Fruit fly (Drosophila melanogaster) whole organism, embryonic: ENCODE data around the gene CaMKII.

Experiments used
- Aef1 ChIP-seq: fragments of 200-800 bp; sonication (Bioruptor generic); IDR thresholded peaks from 3 replicates; pipeline ENCODE4 v1.3.6; 2022; ENCODE audit warnings: missing biosample characterization, missing genetic modification characterization
- Antp ChIP-seq: fragments of 200-800 bp; sonication (Bioruptor generic); optimal IDR thresholded peaks from 3 replicates; lab custom pipeline; 2016; ENCODE audit warnings: missing biosample characterization, missing genetic modification characterization
- Atf-2 ChIP-seq: fragments of 200-800 bp; sonication (Bioruptor generic); optimal IDR thresholded peaks from 2 replicates; lab custom pipeline; 2016; ENCODE audit warnings: missing biosample characterization, missing genetic modification characterization
- Awh ChIP-seq: fragments of 200-800 bp; sonication (Bioruptor generic); IDR thresholded peaks from 2 replicates; pipeline ENCODE4, ENCODE4 v1.3.6; 2022; ENCODE audit warnings: missing biosample characterization, missing genetic modification characterization
- B-H1 ChIP-seq: fragments of 200-800 bp; sonication (Bioruptor generic); IDR thresholded peaks from 3 replicates; pipeline ENCODE4 v1.3.6; 2022; ENCODE audit warnings: missing biosample characterization, missing genetic modification characterization
- Bteb2 ChIP-seq: fragments of 200-800 bp; sonication (Bioruptor generic); optimal IDR thresholded peaks from 2 replicates; lab custom pipeline; 2016; ENCODE audit warnings: missing biosample characterization, missing genetic modification characterization
- CG10565 ChIP-seq: fragments of 200-800 bp; sonication (Bioruptor generic); optimal IDR thresholded peaks from 3 replicates; lab custom pipeline; 2016; ENCODE audit warnings: missing biosample characterization, mild to moderate bottlenecking, missing genetic modification characterization
- CG13296 ChIP-seq: fragments of 200-800 bp; sonication (Bioruptor generic); optimal IDR thresholded peaks from 3 replicates; lab custom pipeline; 2018; ENCODE audit warnings: missing biosample characterization, mild to moderate bottlenecking, missing genetic modification characterization
- CG13624 ChIP-seq: fragments of 200-800 bp; sonication (Bioruptor generic); optimal IDR thresholded peaks from 2 replicates; lab custom pipeline; 2016; ENCODE audit warnings: missing biosample characterization, missing genetic modification characterization
- CG13894 ChIP-seq: fragments of 200-800 bp; sonication (Bioruptor generic); optimal IDR thresholded peaks from 3 replicates; lab custom pipeline; 2018; ENCODE audit warnings: missing biosample characterization, mild to moderate bottlenecking, missing genetic modification characterization, moderate library complexity
- CG1603 ChIP-seq: fragments of 200-800 bp; sonication (Bioruptor generic); optimal IDR thresholded peaks from 2 replicates; lab custom pipeline; 2019; ENCODE audit warnings: missing biosample characterization, mild to moderate bottlenecking, missing genetic modification characterization, moderate library complexity
- CG18764 ChIP-seq: fragments of 200-800 bp; sonication (Bioruptor generic); optimal IDR thresholded peaks from 3 replicates; lab custom pipeline; 2016; ENCODE audit warnings: missing biosample characterization, missing genetic modification characterization
- CG2129 ChIP-seq: fragments of 200-800 bp; sonication (Bioruptor generic); IDR thresholded peaks from 2 replicates; pipeline ENCODE4 v1.3.6; 2022; ENCODE audit warnings: missing biosample characterization, missing genetic modification characterization; ENCODE audit not compliant: partially characterized antibody
- CG2875 ChIP-seq: fragments of 200-800 bp; sonication (Bioruptor generic); optimal IDR thresholded peaks from 2 replicates; lab custom pipeline; 2017; ENCODE audit warnings: missing biosample characterization, mild to moderate bottlenecking, missing genetic modification characterization, missing genetic modification reagents
- CG31365 ChIP-seq: fragments of 200-800 bp; sonication (Bioruptor generic); optimal IDR thresholded peaks from 2 replicates; lab custom pipeline; 2018; ENCODE audit warnings: missing biosample characterization, mild to moderate bottlenecking, missing genetic modification characterization
- CG6272 ChIP-seq: fragments of 200-800 bp; sonication (Bioruptor generic); IDR thresholded peaks from 2 replicates; pipeline ENCODE4 v1.3.6; 2022; ENCODE audit warnings: missing biosample characterization, missing genetic modification characterization
- CG8359 ChIP-seq: fragments of 200-800 bp; sonication (Bioruptor generic); optimal IDR thresholded peaks from 2 replicates; lab custom pipeline; 2017; ENCODE audit warnings: missing biosample characterization, mild to moderate bottlenecking, missing genetic modification characterization, borderline replicate concordance
- CG9215 ChIP-seq: fragments of 200-800 bp; sonication (Bioruptor generic); IDR thresholded peaks from 2 replicates; pipeline ENCODE4 v1.3.6; 2022; ENCODE audit warnings: missing biosample characterization, missing genetic modification characterization
- CG9437 ChIP-seq: fragments of 200-800 bp; sonication (Bioruptor generic); optimal IDR thresholded peaks from 2 replicates; lab custom pipeline; 2018; ENCODE audit warnings: missing biosample characterization, mild to moderate bottlenecking, missing genetic modification characterization
- CoRest ChIP-seq: fragments of 200-800 bp; sonication (Bioruptor generic); optimal IDR thresholded peaks from 3 replicates; lab custom pipeline; 2018; ENCODE audit warnings: missing biosample characterization, mild to moderate bottlenecking, missing genetic modification characterization, moderate library complexity
- Dref ChIP-seq: fragments of 200-800 bp; sonication (Bioruptor generic); IDR thresholded peaks from 2 replicates; pipeline ENCODE4 v1.3.6; 2022; ENCODE audit warnings: missing biosample characterization, missing genetic modification characterization
- Drgx ChIP-seq: fragments of 200-800 bp; sonication (Bioruptor generic); IDR thresholded peaks from 2 replicates; pipeline ENCODE4 v1.3.6; 2022; ENCODE audit warnings: missing biosample characterization, missing genetic modification characterization
- E2f1 ChIP-seq: fragments of 200-800 bp; sonication (Bioruptor generic); IDR thresholded peaks from 2 replicates; pipeline ENCODE4 v1.3.6; 2022; ENCODE audit warnings: missing biosample characterization, missing genetic modification characterization
- Elba2 ChIP-seq: fragments of 200-800 bp; sonication (Bioruptor generic); optimal IDR thresholded peaks from 3 replicates; lab custom pipeline; 2016; ENCODE audit warnings: missing biosample characterization, missing genetic modification characterization
- Ets97D ChIP-seq: fragments of 200-800 bp; sonication (Bioruptor generic); optimal IDR thresholded peaks from 3 replicates; lab custom pipeline; 2016; ENCODE audit warnings: missing biosample characterization, missing genetic modification characterization
- Fer3 ChIP-seq: fragments of 200-800 bp; sonication (Bioruptor generic); optimal IDR thresholded peaks from 2 replicates; lab custom pipeline; 2018; ENCODE audit warnings: missing biosample characterization, mild to moderate bottlenecking, missing genetic modification characterization, moderate library complexity
- HLH54F ChIP-seq: fragments of 200-800 bp; sonication (Bioruptor generic); optimal IDR thresholded peaks from 3 replicates; lab custom pipeline; 2016; ENCODE audit warnings: missing biosample characterization, missing genetic modification characterization
- Lpt ChIP-seq: fragments of >200 bp; optimal IDR thresholded peaks from 2 replicates; lab custom pipeline; 2018; ENCODE audit warnings: missing biosample characterization, missing genetic modification characterization
- MTF-1 ChIP-seq: fragments of 200-800 bp; sonication (Bioruptor generic); optimal IDR thresholded peaks from 2 replicates; lab custom pipeline; 2018; ENCODE audit warnings: missing biosample characterization, mild to moderate bottlenecking, missing genetic modification characterization, borderline replicate concordance
- Mad ChIP-seq: fragments of 200-800 bp; sonication (Bioruptor generic); optimal IDR thresholded peaks from 2 replicates; lab custom pipeline; 2016; ENCODE audit warnings: missing biosample characterization, missing genetic modification characterization
- NFAT ChIP-seq: fragments of 200-800 bp; sonication (Bioruptor generic); IDR thresholded peaks from 2 replicates; pipeline ENCODE4 v1.3.6; 2022; ENCODE audit warnings: missing biosample characterization, missing genetic modification characterization
- Sox102F ChIP-seq: fragments of 200-800 bp; sonication (Bioruptor generic); optimal IDR thresholded peaks from 2 replicates; lab custom pipeline; 2018; ENCODE audit warnings: missing biosample characterization, mild to moderate bottlenecking, missing genetic modification characterization, moderate library complexity
- Sry-β ChIP-seq: fragments of 200-800 bp; sonication (Bioruptor generic); optimal IDR thresholded peaks from 2 replicates; lab custom pipeline; 2018; ENCODE audit warnings: missing biosample characterization, mild to moderate bottlenecking, missing genetic modification characterization, moderate library complexity
- Sry-δ ChIP-seq: fragments of 200-800 bp; sonication (Bioruptor generic); optimal IDR thresholded peaks from 2 replicates; lab custom pipeline; 2016; ENCODE audit warnings: missing biosample characterization, missing genetic modification characterization
- Usf ChIP-seq: fragments of 200-800 bp; sonication (Bioruptor generic); optimal IDR thresholded peaks from 2 replicates; lab custom pipeline; 2017; ENCODE audit warnings: missing genotype, missing biosample characterization, missing genetic modification characterization
- ara ChIP-seq: fragments of 200-800 bp; sonication (Bioruptor generic); IDR thresholded peaks from 2 replicates; pipeline ENCODE4 v1.3.6; 2022; ENCODE audit warnings: missing biosample characterization, missing genetic modification characterization
- dmrt11E ChIP-seq: fragments of 200-800 bp; sonication (Bioruptor generic); optimal IDR thresholded peaks from 3 replicates; lab custom pipeline; 2018; ENCODE audit warnings: missing biosample characterization, mild to moderate bottlenecking, missing genetic modification characterization, moderate library complexity
- dmrt99B ChIP-seq: fragments of 200-800 bp; sonication (Bioruptor generic); optimal IDR thresholded peaks from 2 replicates; lab custom pipeline; 2018; ENCODE audit warnings: missing biosample characterization, mild to moderate bottlenecking, missing genetic modification characterization, moderate library complexity
- eve ChIP-seq, 2 experiments: fragments of >200 bp; optimal IDR thresholded peaks; 2 replicates each; lab custom pipeline; 2017; ENCODE audit warnings: missing biosample characterization in 2 of 2, missing genetic modification characterization in 2 of 2
- grn ChIP-seq: fragments of 200-800 bp; sonication (Bioruptor generic); optimal IDR thresholded peaks from 3 replicates; lab custom pipeline; 2017; ENCODE audit warnings: missing biosample characterization, missing genetic modification characterization
- klu ChIP-seq: fragments of 200-800 bp; sonication (Bioruptor generic); IDR thresholded peaks from 2 replicates; pipeline ENCODE4 v1.3.6; 2022; ENCODE audit warnings: missing biosample characterization, missing genetic modification characterization
- kni ChIP-seq: fragments of 200-800 bp; sonication (Bioruptor generic); optimal IDR thresholded peaks from 3 replicates; lab custom pipeline; 2017; ENCODE audit warnings: mild to moderate bottlenecking, missing biosample characterization, missing genetic modification reagents, missing genetic modification characterization
- nerfin-2 ChIP-seq: fragments of 200-800 bp; sonication (Bioruptor generic); IDR thresholded peaks from 2 replicates; pipeline ENCODE4 v1.3.6; 2022; ENCODE audit warnings: missing biosample characterization, missing genetic modification characterization; ENCODE audit not compliant: partially characterized antibody
- nom ChIP-seq: fragments of 200-800 bp; sonication (Bioruptor generic); optimal IDR thresholded peaks from 2 replicates; lab custom pipeline; 2017; ENCODE audit warnings: missing biosample characterization, missing genetic modification characterization, mild to moderate bottlenecking, moderate library complexity, missing genetic modification reagents
- org-1 ChIP-seq: fragments of 200-800 bp; sonication (Bioruptor generic); optimal IDR thresholded peaks from 2 replicates; lab custom pipeline; 2017; ENCODE audit warnings: missing biosample characterization, missing genetic modification characterization
- sna ChIP-seq: fragments of 200-800 bp; sonication (Bioruptor generic); IDR thresholded peaks from 2 replicates; pipeline ENCODE4 v1.3.6; 2022; ENCODE audit warnings: missing biosample characterization, missing genetic modification characterization; ENCODE audit not compliant: partially characterized antibody
- stc ChIP-seq: fragments of 200-800 bp; sonication (Bioruptor generic); IDR thresholded peaks from 2 replicates; pipeline ENCODE4 v1.3.6; 2022; ENCODE audit warnings: missing biosample characterization, missing genetic modification characterization
- sug ChIP-seq: fragments of 200-800 bp; optimal IDR thresholded peaks from 2 replicates; lab custom pipeline; 2019; ENCODE audit warnings: missing biosample characterization, mild to moderate bottlenecking, missing genetic modification characterization, moderate library complexity
- unpg ChIP-seq: fragments of 200-800 bp; sonication (Bioruptor generic); optimal IDR thresholded peaks from 3 replicates; lab custom pipeline; 2018; ENCODE audit warnings: missing biosample characterization, mild to moderate bottlenecking, missing genetic modification characterization, moderate library complexity
- wek ChIP-seq: fragments of 200-800 bp; sonication (Bioruptor generic); optimal IDR thresholded peaks from 3 replicates; lab custom pipeline; 2018; ENCODE audit warnings: missing biosample characterization, mild to moderate bottlenecking, missing genetic modification characterization, moderate library complexity

Gene CaMKII

dm6 chr4:989058-989770, 64.3 kb downstream of the CaMKII start, which contains the start of gene toy (continued):
- TF ChIP-seq MTF-1 (GFP tag; lab: Kevin White, UChicago) (no peak), CG9437 (GFP tag; lab: Kevin White, UChicago) (no peak), stc (GFP tag; lab: Robert Waterston, UW) (no peak), NFAT (GFP tag; lab: Robert Waterston, UW) (no peak), Aef1 (GFP tag; lab: Robert Waterston, UW) (peak; percentile 79), Drgx (no peak), CG2129 (no peak), Sry-δ (GFP tag; lab: Kevin White, UChicago) (no peak), kni (GFP tag; lab: Kevin White, UChicago) (no peak), E2f1 (GFP tag; lab: Robert Waterston, UW) (no peak), dmrt99B (tag; lab: Kevin White, UChicago) (no peak), ara (GFP tag; lab: Robert Waterston, UW) (no peak), Ets97D (no peak), Bteb2 (GFP tag; lab: Kevin White, UChicago) (no peak), sug (no peak), CG10565 (GFP tag; lab: Kevin White, UChicago) (no peak), wek (no peak), Mad (GFP tag; lab: Kevin White, UChicago) (no peak), Fer3 (tag; lab: Kevin White, UChicago) (no peak), CG13894 (tag; lab: Kevin White, UChicago) (peak; percentile 70), Dref (GFP tag; lab: Robert Waterston, UW) (no peak), CoRest (tag; lab: Kevin White, UChicago) (peak; percentile 83), Sry-β (GFP tag; lab: Kevin White, UChicago) (no peak), unpg (GFP tag; lab: Kevin White, UChicago) (no peak), Awh (GFP tag; lab: Robert Waterston, UW) (no peak), CG13296 (GFP tag; lab: Kevin White, UChicago) (no peak), B-H1 (GFP tag; lab: Robert Waterston, UW) (no peak), HLH54F (GFP tag; lab: Kevin White, UChicago) (no peak), Antp (GFP tag; lab: Kevin White, UChicago) (no peak), Usf (GFP tag; lab: Kevin White, UChicago) (no peak), CG1603 (tag; lab: Kevin White, UChicago) (peak; percentile 17), eve (GFP tag; optimal IDR thresholded peaks at IDR 0.05; lab: Kevin White, UChicago) (peak in 1 of 2 experiments; percentile 0), org-1 (GFP tag; lab: Kevin White, UChicago) (no peak), CG2875 (GFP tag; lab: Kevin White, UChicago) (no peak), CG8359 (no peak), CG6272 (no peak), Elba2 (GFP tag; lab: Kevin White, UChicago) (peak; percentile 24), Atf-2 (GFP tag; lab: Kevin White, UChicago) (no peak), nerfin-2 (GFP tag; lab: Robert Waterston, UW) (no peak), Sox102F (GFP tag; lab: Kevin White, UChicago) (no peak), CG13624 (GFP tag; lab: Kevin White, UChicago) (peak; percentile 3), CG18764 (no peak), Lpt (no peak), nom (GFP tag; lab: Kevin White, UChicago) (no peak), CG31365 (tag; lab: Kevin White, UChicago) (no peak), CG9215 (no peak), sna (GFP tag; lab: Robert Waterston, UW) (no peak), klu (GFP tag; lab: Robert Waterston, UW) (no peak), dmrt11E (tag; lab: Kevin White, UChicago) (no peak), grn (GFP tag; lab: Kevin White, UChicago) (no peak)
